Worm (Caenorhabditis elegans) whole organism, young adult: Measurements from ENCODE around the gene Y67D8C.7.

Source experiments
- B0019.2 ChIP-seq: fragments of 200-800 bp; sonication (Bioruptor generic); conservative IDR thresholded peaks from 2 replicates; pipeline ENCODE4 v1.3.6; 2022; ENCODE audit warnings: missing genetic modification reagents, missing genetic modification characterization, missing compliant biosample characterization
- B0035.1 ChIP-seq: sonication (generic microtip); optimal IDR thresholded peaks from 2 replicates; lab custom pipeline; 2016; ENCODE audit warnings: missing genetic modification characterization, mild to moderate bottlenecking, missing compliant biosample characterization, missing genotype, missing genetic modification reagents
- B0336.3 ChIP-seq: fragments of 200-800 bp; sonication (Bioruptor generic); IDR thresholded peaks from 2 replicates; pipeline ENCODE4 v1.3.6; 2022; ENCODE audit warnings: missing genetic modification characterization, missing compliant biosample characterization
- C06A6.2 ChIP-seq: fragments of 200-800 bp; sonication (Bioruptor generic); conservative IDR thresholded peaks from 2 replicates; pipeline ENCODE4 v1.3.6; 2022; ENCODE audit warnings: missing genetic modification characterization, missing compliant biosample characterization
- D2030.7 ChIP-seq: fragments of 200-800 bp; sonication (Bioruptor generic); IDR thresholded peaks from 2 replicates; pipeline ENCODE4 v1.3.6; 2022; ENCODE audit warnings: missing genetic modification reagents, missing genetic modification characterization, missing compliant biosample characterization
- F33H1.4 ChIP-seq: fragments of 200-800 bp; sonication (Bioruptor generic); IDR thresholded peaks from 2 replicates; pipeline ENCODE4 v1.3.6; 2022; ENCODE audit warnings: missing genetic modification reagents, missing genetic modification characterization, missing compliant biosample characterization
- F39B2.1 ChIP-seq: fragments of 200-800 bp; sonication (Bioruptor generic); IDR thresholded peaks from 2 replicates; pipeline ENCODE4 v1.3.6; 2022; ENCODE audit warnings: missing genetic modification reagents, missing genetic modification characterization, missing compliant biosample characterization
- Y53F4B.3 ChIP-seq: fragments of 200-800 bp; sonication (Bioruptor generic); IDR thresholded peaks from 2 replicates; pipeline ENCODE4 v1.3.6; 2022; ENCODE audit warnings: missing genetic modification reagents, missing genetic modification characterization, missing compliant biosample characterization
- Y56A3A.18 ChIP-seq: fragments of 200-800 bp; sonication (Bioruptor generic); IDR thresholded peaks from 2 replicates; pipeline ENCODE4 v1.3.6; 2022; ENCODE audit warnings: missing genetic modification reagents, missing genetic modification characterization, missing compliant biosample characterization
- Y79H2A.3 ChIP-seq: fragments of 200-800 bp; sonication (Bioruptor generic); conservative IDR thresholded peaks from 2 replicates; pipeline ENCODE4 v1.3.6; 2022; ENCODE audit warnings: missing genetic modification reagents, missing genetic modification characterization, missing compliant biosample characterization
- ama-1 ChIP-seq, 3 experiments: fragments of 150-350 bp in 1 of 3; sonication (generic microtip) in 2 of 3; optimal IDR thresholded peaks; 2 replicates each; lab custom pipeline; 2014 to 2018; ENCODE audit warnings: missing biosample characterization in 2 of 3, missing genetic modification characterization in 2 of 3, missing genetic modification reagents in 2 of 3
- aptf-2 ChIP-seq: fragments of 200-800 bp; sonication (Bioruptor generic); conservative IDR thresholded peaks from 2 replicates; pipeline ENCODE4 v1.3.6; 2022; ENCODE audit warnings: missing genetic modification reagents, missing genetic modification characterization, missing compliant biosample characterization
- attf-3 ChIP-seq: fragments of 200-800 bp; sonication (Bioruptor generic); conservative IDR thresholded peaks from 2 replicates; pipeline ENCODE4 v1.3.6; 2022; ENCODE audit warnings: missing genetic modification reagents, missing genetic modification characterization, missing compliant biosample characterization
- attf-5 ChIP-seq: fragments of 200-800 bp; sonication (Bioruptor generic); optimal IDR thresholded peaks from 2 replicates; lab custom pipeline; 2018; ENCODE audit warnings: mild to moderate bottlenecking, missing genetic modification characterization, missing compliant biosample characterization
- attf-6 ChIP-seq: fragments of 200-800 bp; sonication (Bioruptor generic); IDR thresholded peaks from 2 replicates; pipeline ENCODE4 v1.3.6; 2022; ENCODE audit warnings: missing genetic modification reagents, missing genetic modification characterization, missing compliant biosample characterization
- bed-1 ChIP-seq: fragments of 200-800 bp; sonication (Bioruptor generic); IDR thresholded peaks from 2 replicates; pipeline ENCODE4 v1.3.6; 2022; ENCODE audit warnings: missing genetic modification reagents, missing genetic modification characterization, missing compliant biosample characterization
- cebp-2 ChIP-seq: fragments of 200-800 bp; sonication (Bioruptor generic); IDR thresholded peaks from 2 replicates; pipeline ENCODE4 v1.3.6; 2022; ENCODE audit warnings: missing genetic modification characterization, missing compliant biosample characterization
- ceh-27 ChIP-seq: fragments of 200-800 bp; sonication (Bioruptor generic); optimal IDR thresholded peaks from 2 replicates; lab custom pipeline; 2018; ENCODE audit warnings: mild to moderate bottlenecking, missing genetic modification characterization, moderate library complexity, missing compliant biosample characterization
- ceh-91 ChIP-seq: fragments of 200-800 bp; sonication (Bioruptor generic); IDR thresholded peaks from 2 replicates; pipeline ENCODE4 v1.3.6; 2022; ENCODE audit warnings: missing genetic modification reagents, missing genetic modification characterization, missing compliant biosample characterization
- chd-7 ChIP-seq: sonication (generic microtip); optimal IDR thresholded peaks from 2 replicates; lab custom pipeline; 2016; ENCODE audit warnings: mild to moderate bottlenecking, missing genetic modification characterization, moderate library complexity, missing compliant biosample characterization
- dpff-1 ChIP-seq: sonication (generic microtip); optimal IDR thresholded peaks from 2 replicates; lab custom pipeline; 2017; ENCODE audit warnings: mild to moderate bottlenecking, missing genetic modification characterization, missing compliant biosample characterization
- dpl-1 ChIP-seq: fragments of 150-350 bp; optimal IDR thresholded peaks from 2 replicates; lab custom pipeline; 2014; ENCODE audit warnings: missing biosample characterization, missing genetic modification reagents, missing genetic modification characterization
- ekl-4 ChIP-seq: fragments of 200-800 bp; sonication (Bioruptor generic); IDR thresholded peaks from 2 replicates; pipeline ENCODE4 v1.3.6; 2022; ENCODE audit warnings: missing genetic modification reagents, missing genetic modification characterization, missing compliant biosample characterization
- ets-4 ChIP-seq: fragments of 200-800 bp; sonication (Bioruptor generic); optimal IDR thresholded peaks from 2 replicates; lab custom pipeline; 2018; ENCODE audit warnings: mild to moderate bottlenecking, missing genetic modification characterization, missing compliant biosample characterization
- fkh-3 ChIP-seq: sonication (generic microtip); optimal IDR thresholded peaks from 2 replicates; lab custom pipeline; 2016; ENCODE audit warnings: mild to moderate bottlenecking, missing genetic modification characterization, missing compliant biosample characterization
- him-1 ChIP-seq: sonication (generic microtip); optimal IDR thresholded peaks from 2 replicates; lab custom pipeline; 2016; ENCODE audit warnings: missing genotype, missing genetic modification reagents, missing genetic modification characterization, missing compliant biosample characterization
- hlh-12 ChIP-seq: sonication (generic microtip); optimal IDR thresholded peaks from 2 replicates; lab custom pipeline; 2016; ENCODE audit warnings: missing genetic modification characterization, missing compliant biosample characterization
- hmg-20 ChIP-seq: fragments of 200-800 bp; sonication (Bioruptor generic); IDR thresholded peaks from 2 replicates; pipeline ENCODE4 v1.3.6; 2022; ENCODE audit warnings: missing genetic modification reagents, missing genetic modification characterization, missing compliant biosample characterization
- hrde-1 ChIP-seq: sonication (generic microtip); optimal IDR thresholded peaks from 2 replicates; lab custom pipeline; 2016; ENCODE audit warnings: missing genetic modification characterization, mild to moderate bottlenecking, missing compliant biosample characterization, moderate library complexity, missing genotype, missing genetic modification reagents, borderline replicate concordance
- hsf-1 ChIP-seq: fragments of 200-800 bp; sonication (Bioruptor generic); IDR thresholded peaks from 2 replicates; pipeline ENCODE4 v1.3.6; 2022; ENCODE audit warnings: missing genetic modification reagents, missing genetic modification characterization, missing compliant biosample characterization
- lin-26 ChIP-seq: fragments of 200-800 bp; sonication (Bioruptor generic); IDR thresholded peaks from 2 replicates; pipeline ENCODE4 v1.3.6; 2022; ENCODE audit warnings: missing genetic modification reagents, missing genetic modification characterization, missing compliant biosample characterization
- lin-35 ChIP-seq, 3 experiments: fragments of 150-350 bp in 2 of 3; sonication (generic microtip) in 1 of 3; optimal IDR thresholded peaks; 2 replicates each; lab custom pipeline; 2014 to 2018; ENCODE audit warnings: missing biosample characterization in 3 of 3, missing genetic modification characterization in 3 of 3, missing genetic modification reagents in 3 of 3
- lin-54 ChIP-seq: fragments of 200-800 bp; sonication (Bioruptor generic); optimal IDR thresholded peaks from 2 replicates; lab custom pipeline; 2018; ENCODE audit warnings: mild to moderate bottlenecking, missing genetic modification characterization, missing compliant biosample characterization
- lsl-1 ChIP-seq: fragments of 200-800 bp; sonication (Bioruptor generic); optimal IDR thresholded peaks from 2 replicates; lab custom pipeline; 2018; ENCODE audit warnings: mild to moderate bottlenecking, missing genetic modification characterization, moderate library complexity, missing compliant biosample characterization
- madf-3 ChIP-seq: fragments of 200-800 bp; sonication (Bioruptor generic); IDR thresholded peaks from 2 replicates; pipeline ENCODE4 v1.3.6; 2022; ENCODE audit warnings: missing genetic modification reagents, missing genetic modification characterization, missing compliant biosample characterization
- mxl-1 ChIP-seq: sonication (generic microtip); optimal IDR thresholded peaks from 2 replicates; lab custom pipeline; 2016; ENCODE audit warnings: missing genetic modification characterization, missing compliant biosample characterization
- pbrm-1 ChIP-seq: fragments of 200-800 bp; sonication (Bioruptor generic); IDR thresholded peaks from 2 replicates; pipeline ENCODE4 v1.3.6; 2022; ENCODE audit warnings: missing genetic modification reagents, missing genetic modification characterization, missing compliant biosample characterization
- pha-4 ChIP-seq: fragments of 150-350 bp; sonication (generic microtip); optimal IDR thresholded peaks from 2 replicates; lab custom pipeline; 2014; ENCODE audit warnings: missing biosample characterization, missing genetic modification reagents, missing genetic modification characterization
- rcor-1 ChIP-seq: fragments of 200-800 bp; sonication (Bioruptor generic); IDR thresholded peaks from 2 replicates; pipeline ENCODE4 v1.3.6; 2022; ENCODE audit warnings: missing genetic modification reagents, missing genetic modification characterization, missing compliant biosample characterization
- rpc-1 ChIP-seq, 2 experiments: fragments of 150-350 bp in 1 of 2; sonication (generic microtip) in 1 of 2; optimal IDR thresholded peaks; 2 replicates each; lab custom pipeline; 2014 to 2018; ENCODE audit warnings: missing biosample characterization in 1 of 2, missing genetic modification characterization in 1 of 2, missing genetic modification reagents in 1 of 2, missing genotype in 1 of 2
- sdz-38 ChIP-seq: sonication (generic microtip); optimal IDR thresholded peaks from 2 replicates; lab custom pipeline; 2016; ENCODE audit warnings: missing genotype, missing genetic modification characterization, missing compliant biosample characterization
- snpc-1.1 ChIP-seq: sonication (generic microtip); optimal IDR thresholded peaks from 2 replicates; lab custom pipeline; 2017; ENCODE audit warnings: missing genetic modification characterization, mild to moderate bottlenecking, missing compliant biosample characterization, antibody characterized with exemption, moderate library complexity, missing genotype, missing genetic modification reagents; ENCODE audit not compliant: insufficient read depth
- snpc-1.3 ChIP-seq: sonication (generic microtip); optimal IDR thresholded peaks from 2 replicates; lab custom pipeline; 2017; ENCODE audit warnings: missing genetic modification characterization, mild to moderate bottlenecking, missing compliant biosample characterization, antibody characterized with exemption, moderate library complexity, missing genotype, missing genetic modification reagents; ENCODE audit not compliant: insufficient read depth
- snpc-3.4 ChIP-seq: sonication (generic microtip); optimal IDR thresholded peaks from 2 replicates; lab custom pipeline; 2017; ENCODE audit warnings: missing genetic modification characterization, mild to moderate bottlenecking, missing compliant biosample characterization, antibody characterized with exemption, moderate library complexity, missing genotype, missing genetic modification reagents
- snpc-4 ChIP-seq, 5 experiments: fragments of 150-350 bp in 1 of 5; sonication (generic microtip) in 4 of 5; optimal IDR thresholded peaks; 2 replicates each; lab custom pipeline; 2014 to 2018; ENCODE audit warnings: missing genetic modification characterization in 5 of 5, missing biosample characterization in 3 of 5, antibody characterized with exemption in 2 of 5, mild to moderate bottlenecking in 2 of 5, missing compliant biosample characterization in 2 of 5, missing genotype in 2 of 5, moderate library complexity in 2 of 5, missing genetic modification reagents in 1 of 5
- tbx-9 ChIP-seq: sonication (generic microtip); optimal IDR thresholded peaks from 2 replicates; lab custom pipeline; 2016; ENCODE audit warnings: borderline replicate concordance, missing genetic modification characterization, inconsistent platforms, missing compliant biosample characterization
- ztf-18 ChIP-seq: sonication (generic microtip); optimal IDR thresholded peaks from 2 replicates; lab custom pipeline; 2016; ENCODE audit warnings: missing genotype, mild to moderate bottlenecking, missing genetic modification characterization, missing compliant biosample characterization

The Y67D8C.7 gene

DNA sequence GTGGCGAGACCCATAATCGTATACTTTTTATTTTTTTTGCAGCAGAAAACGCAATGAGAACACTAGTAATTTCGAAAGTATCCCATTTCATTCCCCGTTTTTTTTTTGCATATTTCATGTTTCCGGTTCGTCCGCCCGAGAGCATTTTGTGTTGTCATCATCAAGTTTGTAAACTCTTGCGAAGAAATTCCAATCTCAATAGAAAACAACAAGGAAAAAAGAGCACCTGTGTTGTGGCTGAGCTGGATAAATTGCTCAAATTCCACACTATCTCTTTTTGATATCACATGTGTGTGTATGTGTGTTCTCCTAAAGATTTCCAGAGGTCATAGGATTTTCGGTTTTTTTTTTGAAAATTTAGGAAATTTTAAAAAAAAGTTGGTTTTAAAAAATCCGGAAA lies 34.7 kb downstream of the Y67D8C.7 start (continued):
- no peak for TF ChIP-seq dpl-1 (GFP tag; lab: Kevin White, UChicago)
- peak; percentile 54; the same call in 1 of the 2 replicates for TF ChIP-seq ekl-4 (GFP tag; lab: Robert Waterston, UW)
- TF ChIP-seq B0019.2 (GFP tag; lab: Robert Waterston, UW) = no peak
- no peak for TF ChIP-seq attf-6 (GFP tag; lab: Robert Waterston, UW)
- no peak for TF ChIP-seq lsl-1 (GFP tag; lab: Kevin White, UChicago)
- TF ChIP-seq F33H1.4 = no peak
- no peak for TF ChIP-seq attf-3 (GFP tag; lab: Robert Waterston, UW)
- TF ChIP-seq ceh-91 (GFP tag; lab: Robert Waterston, UW) = no peak
- no peak for TF ChIP-seq pha-4
- TF ChIP-seq attf-5 (GFP tag; lab: Kevin White, UChicago) = no peak
- TF ChIP-seq dpff-1 = peak; percentile 66
- peak; percentile 79 for TF ChIP-seq chd-7 (tag; lab: Kevin White, UChicago)
- no peak for TF ChIP-seq snpc-3.4 (tag; lab: Kevin White, UChicago)
- peak; percentile 28; the same call in 1 of the 2 replicates for TF ChIP-seq B0336.3 (GFP tag; lab: Robert Waterston, UW)
- TF ChIP-seq C06A6.2 (GFP tag; lab: Robert Waterston, UW) = no peak
- TF ChIP-seq madf-3 = 0 out of 2 replicates have a peak, but pooled peaks have one; percentile 42
- no peak for TF ChIP-seq F39B2.1 (GFP tag; lab: Robert Waterston, UW)
- no peak for TF ChIP-seq B0035.1
- TF ChIP-seq cebp-2 (GFP tag; lab: Robert Waterston, UW) = no peak
- no peak for TF ChIP-seq D2030.7
- TF ChIP-seq snpc-1.1 = no peak
- TF ChIP-seq bed-1 (GFP tag; lab: Robert Waterston, UW) = no peak
- no peak for TF ChIP-seq ets-4 (GFP tag; lab: Kevin White, UChicago)
- no peak for TF ChIP-seq ama-1 (optimal IDR thresholded peaks at IDR 0.05; lab: Kevin White, UChicago)
- TF ChIP-seq ama-1 (GFP tag; optimal IDR thresholded peaks at IDR 0.05; lab: Kevin White, UChicago) = no peak
- TF ChIP-seq hmg-20 (GFP tag; lab: Robert Waterston, UW) = no peak
- no peak for TF ChIP-seq ceh-27 (GFP tag; lab: Kevin White, UChicago)
- no peak for TF ChIP-seq snpc-4 (GFP tag; optimal IDR thresholded peaks at IDR 0.05; lab: Kevin White, UChicago)
- no peak for TF ChIP-seq snpc-4 (tag; optimal IDR thresholded peaks at IDR 0.05; lab: Kevin White, UChicago)
- TF ChIP-seq rcor-1 (GFP tag; lab: Robert Waterston, UW) = no peak
- no peak for TF ChIP-seq rpc-1 (optimal IDR thresholded peaks at IDR 0.05; lab: Kevin White, UChicago)
- no peak for TF ChIP-seq rpc-1 (tag; optimal IDR thresholded peaks at IDR 0.05; lab: Kevin White, UChicago)
- TF ChIP-seq lin-54 = no peak
- TF ChIP-seq ztf-18 (tag; lab: Kevin White, UChicago) = no peak
- TF ChIP-seq pbrm-1 (GFP tag; lab: Robert Waterston, UW) = no peak
- peak; percentile 7 for TF ChIP-seq hrde-1 (tag; lab: Kevin White, UChicago)
- TF ChIP-seq snpc-1.3 (tag; lab: Kevin White, UChicago) = no peak
- TF ChIP-seq sdz-38 = no peak
- TF ChIP-seq tbx-9 (tag; lab: Kevin White, UChicago) = peak; percentile 67
- TF ChIP-seq fkh-3 (tag; lab: Kevin White, UChicago) = no peak
- TF ChIP-seq aptf-2 (GFP tag; lab: Robert Waterston, UW) = no peak
- TF ChIP-seq lin-26 (GFP tag; lab: Robert Waterston, UW) = no peak
- TF ChIP-seq lin-35 (GFP tag; optimal IDR thresholded peaks at IDR 0.05; lab: Kevin White, UChicago) = no peak
- no peak for TF ChIP-seq mxl-1 (tag; lab: Kevin White, UChicago)
- TF ChIP-seq hlh-12 (tag; lab: Kevin White, UChicago) = no peak
- TF ChIP-seq Y53F4B.3 = no peak
- TF ChIP-seq Y56A3A.18 (GFP tag; lab: Robert Waterston, UW) = peak; percentile 31; the same call in 1 of the 2 replicates
- no peak for TF ChIP-seq him-1
- no peak for TF ChIP-seq Y79H2A.3 (GFP tag; lab: Robert Waterston, UW)
- peak; percentile 67 for TF ChIP-seq hsf-1 (GFP tag; lab: Robert Waterston, UW)
